Fruit fly (Drosophila melanogaster): ENCODE data around the gene CG13950.
A peak's percentile ranks its signal among the peaks of the same experiment; 100 is the strongest.

The CG13950 gene

dm6 chr2L:821242-821985, 38.6 kb upstream of the CG13950 start, which contains the start of gene CG3662 (continued):
- TF ChIP-seq CG9797 (GFP tag; optimal IDR thresholded peaks at IDR 0.05) (peak; percentile 89), HLH4C (GFP tag; IDR thresholded peaks at IDR 0.05; ENCODE audit: partially characterized antibody) (0 out of 3 replicates have a peak, but pooled peaks have one; percentile 20), Pdp1 (GFP tag; optimal IDR thresholded peaks at IDR 0.05) (peak in 1 of 2 experiments; percentile 44), E2f2 (GFP tag; IDR thresholded peaks at IDR 0.05) (peak; percentile 99), zfh2 (GFP tag; optimal IDR thresholded peaks at IDR 0.05) (no peak), CG7987 (GFP tag; optimal IDR thresholded peaks at IDR 0.05) (peak; percentile 15), CG7786 (GFP tag; optimal IDR thresholded peaks at IDR 0.05) (no peak), CG18764 (GFP tag; optimal IDR thresholded peaks at IDR 0.05) (peak; percentile 0), ro (GFP tag; IDR thresholded peaks at IDR 0.05) (no peak), Myb (GFP tag; optimal IDR thresholded peaks at IDR 0.05) (peak; percentile 93), eve (GFP tag; optimal IDR thresholded peaks at IDR 0.05) (no peak), cas (GFP tag; IDR thresholded peaks at IDR 0.05) (no peak), CG1603 (tag; optimal IDR thresholded peaks at IDR 0.05) (peak; percentile 81), Opbp (GFP tag; IDR thresholded peaks at IDR 0.05; ENCODE audit: partially characterized antibody) (peak; percentile 64; the same call in 2 of the 3 replicates), Antp (GFP tag; optimal IDR thresholded peaks at IDR 0.05) (no peak), CG12391 (tag; optimal IDR thresholded peaks at IDR 0.05) (peak; percentile 17), croc (GFP tag; conservative IDR thresholded peaks at IDR 0.05) (no peak), CG5245 (GFP tag; optimal IDR thresholded peaks at IDR 0.05) (no peak), Stat92E (GFP tag; optimal IDR thresholded peaks at IDR 0.05) (peak in 1 of 3 experiments; percentile 29), fd102C (GFP tag; optimal IDR thresholded peaks at IDR 0.05) (no peak), CG10147 (GFP tag; optimal IDR thresholded peaks at IDR 0.05) (peak; percentile 1), p53 (GFP tag; optimal IDR thresholded peaks at IDR 0.05) (peak; percentile 11), pan (optimal IDR thresholded peaks at IDR 0.05) (no peak), pan (GFP tag; optimal IDR thresholded peaks at IDR 0.05 in 1 of 2, IDR thresholded peaks at IDR 0.05 in 1 of 2) (peak in 1 of 2 experiments; percentile 25), HLH3B (GFP tag; IDR thresholded peaks at IDR 0.05) (no peak), CG18476 (GFP tag; optimal IDR thresholded peaks at IDR 0.05) (no peak), ranshi (GFP tag; IDR thresholded peaks at IDR 0.05) (no peak), Nf-YC (tag; optimal IDR thresholded peaks at IDR 0.05) (peak; percentile 20), Dp (GFP tag; optimal IDR thresholded peaks at IDR 0.05) (peak; percentile 98), grau (tag; optimal IDR thresholded peaks at IDR 0.05) (peak; percentile 19), Hmr (GFP tag; optimal IDR thresholded peaks at IDR 0.05) (peak; percentile 47), Fer1 (GFP tag; optimal IDR thresholded peaks at IDR 0.05) (peak; percentile 33), CG8944 (GFP tag; optimal IDR thresholded peaks at IDR 0.05) (no peak), crol (GFP tag; IDR thresholded peaks at IDR 0.05) (peak; percentile 87), nerfin-1 (tag; optimal IDR thresholded peaks at IDR 0.05) (no peak), ssp (GFP tag; IDR thresholded peaks at IDR 0.05) (0 out of 2 replicates have a peak, but pooled peaks have one; percentile 9), CG15514 (GFP tag; optimal IDR thresholded peaks at IDR 0.05) (peak; percentile 87), Sry-δ (GFP tag; optimal IDR thresholded peaks at IDR 0.05) (peak; percentile 49), bcd (GFP tag; optimal IDR thresholded peaks at IDR 0.05) (peak; percentile 16), CG4617 (GFP tag; optimal IDR thresholded peaks at IDR 0.05; ENCODE audit: borderline replicate concordance) (peak; percentile 87), Ets97D (GFP tag; optimal IDR thresholded peaks at IDR 0.05) (peak; percentile 71), CG11695 (GFP tag; IDR thresholded peaks at IDR 0.05) (no peak), Lhr (GFP tag; optimal IDR thresholded peaks at IDR 0.05) (peak; percentile 69), CG13424 (tag; optimal IDR thresholded peaks at IDR 0.05) (no peak), nmo (GFP tag; optimal IDR thresholded peaks at IDR 0.05) (peak; percentile 17), MESR4 (GFP tag; optimal IDR thresholded peaks at IDR 0.05) (peak; percentile 97), CG34224 (GFP tag; IDR thresholded peaks at IDR 0.05; ENCODE audit: partially characterized antibody) (no peak), CG17359 (tag; optimal IDR thresholded peaks at IDR 0.05) (no peak)

Measured in whole organism, embryonic.